Fruit fly (Drosophila melanogaster) whole organism, prepupa: ENCODE measurements around the gene DnaJ-H.

Experiments used
- CG10669 ChIP-seq: fragments of 200-800 bp; sonication (Bioruptor generic); optimal IDR thresholded peaks from 3 replicates; lab custom pipeline; 2018; ENCODE audit warnings: missing biosample characterization, mild to moderate bottlenecking, missing genetic modification characterization, moderate library complexity
- CG6792 ChIP-seq: fragments of 200-800 bp; sonication (Bioruptor generic); optimal IDR thresholded peaks from 3 replicates; lab custom pipeline; 2016; ENCODE audit warnings: missing biosample characterization, missing genetic modification characterization
- Gug ChIP-seq: fragments of 200-800 bp; sonication (Bioruptor generic); IDR thresholded peaks from 2 replicates; pipeline ENCODE4 v1.3.6; 2022; ENCODE audit warnings: missing biosample characterization, missing genetic modification characterization

dm6 chr2L:13122526-13122925 is 43.3 kb downstream of the DnaJ-H start:
- TF ChIP-seq CG10669 (GFP tag; lab: Kevin White, UChicago) (no peak), CG6792 (GFP tag; lab: Kevin White, UChicago) (no peak), Gug (GFP tag; lab: Robert Waterston, UW) (no peak)
